Worm (Caenorhabditis elegans) whole organism, early embryonic: Measurements from ENCODE around the gene txt-14.

Experiments used
- ama-1 ChIP-seq: fragments of 150-350 bp; optimal IDR thresholded peaks from 2 replicates; lab custom pipeline; 2014
- ceh-13 ChIP-seq: fragments of 200-800 bp; sonication (Bioruptor generic); optimal IDR thresholded peaks from 2 replicates; lab custom pipeline; 2018; ENCODE audit warnings: mild to moderate bottlenecking, missing genetic modification characterization, missing compliant biosample characterization
- ceh-36 ChIP-seq: sonication (generic microtip); optimal IDR thresholded peaks from 2 replicates; lab custom pipeline; 2016; ENCODE audit warnings: missing genetic modification characterization, inconsistent platforms, missing compliant biosample characterization

DNA sequence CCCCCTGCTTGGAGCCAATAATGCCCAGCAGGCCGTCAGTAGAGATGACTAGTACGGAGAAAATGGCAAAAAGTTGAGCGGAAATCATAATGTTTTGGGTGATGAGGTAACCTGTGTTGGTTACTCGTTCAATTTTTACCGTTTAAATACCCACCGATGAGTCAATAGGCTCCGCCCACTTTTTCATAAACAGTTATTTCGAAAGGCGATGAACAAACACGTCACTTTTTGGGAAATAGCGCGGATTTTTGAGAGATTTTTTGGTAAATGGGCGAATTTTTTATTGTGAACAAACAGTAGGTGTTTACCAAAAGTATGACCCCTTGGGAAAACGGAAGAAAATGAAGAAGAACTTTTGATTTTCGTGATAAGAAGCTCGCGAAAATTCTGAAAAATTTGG, 22.3 kb upstream of the txt-14 start, which contains the start of gene ttr-26:
- TF ChIP-seq ama-1 (lab: Kevin White, UChicago): no peak
- no peak for TF ChIP-seq ceh-13 (GFP tag; lab: Kevin White, UChicago)
- no peak for TF ChIP-seq ceh-36
